Fruit fly (Drosophila melanogaster) whole organism, embryonic: ENCODE measurements around the gene Klp67A.

Experiments used
- Atf3 ChIP-seq: fragments of 200-800 bp; sonication (Bioruptor generic); optimal IDR thresholded peaks from 3 replicates; lab custom pipeline; 2016; ENCODE audit warnings: missing biosample characterization, missing genetic modification characterization
- Bteb2 ChIP-seq: fragments of 200-800 bp; sonication (Bioruptor generic); optimal IDR thresholded peaks from 2 replicates; lab custom pipeline; 2016; ENCODE audit warnings: missing biosample characterization, missing genetic modification characterization
- CG13287 ChIP-seq: fragments of 200-800 bp; sonication (Bioruptor generic); IDR thresholded peaks from 2 replicates; pipeline ENCODE4 v1.3.6; 2022; ENCODE audit warnings: missing biosample characterization, missing genetic modification characterization; ENCODE audit not compliant: partially characterized antibody
- CG13424 ChIP-seq: fragments of 200-800 bp; sonication (Bioruptor generic); optimal IDR thresholded peaks from 2 replicates; lab custom pipeline; 2019; ENCODE audit warnings: missing biosample characterization, mild to moderate bottlenecking, missing genetic modification characterization, moderate library complexity
- CG15011 ChIP-seq: fragments of 200-800 bp; sonication (Bioruptor generic); optimal IDR thresholded peaks from 3 replicates; lab custom pipeline; 2018; ENCODE audit warnings: missing biosample characterization, mild to moderate bottlenecking, missing genetic modification characterization
- CG15479 ChIP-seq: fragments of 200-800 bp; sonication (Bioruptor generic); optimal IDR thresholded peaks from 3 replicates; lab custom pipeline; 2019; ENCODE audit warnings: missing biosample characterization, mild to moderate bottlenecking, missing genetic modification characterization, moderate library complexity
- CG30020 ChIP-seq: fragments of 200-800 bp; optimal IDR thresholded peaks from 2 replicates; lab custom pipeline; 2019; ENCODE audit warnings: missing biosample characterization, mild to moderate bottlenecking, missing genetic modification characterization, moderate library complexity
- CG3281 ChIP-seq: fragments of 200-800 bp; sonication (Bioruptor generic); optimal IDR thresholded peaks from 3 replicates; lab custom pipeline; 2017; ENCODE audit warnings: missing biosample characterization, mild to moderate bottlenecking, missing genetic modification characterization
- CG33213 ChIP-seq: fragments of 200-800 bp; sonication (Bioruptor generic); optimal IDR thresholded peaks from 3 replicates; lab custom pipeline; 2016; ENCODE audit warnings: missing biosample characterization, missing genetic modification characterization
- CG43689 ChIP-seq: fragments of 200-800 bp; sonication (Bioruptor generic); IDR thresholded peaks from 2 replicates; pipeline ENCODE4 v1.3.6; 2022; ENCODE audit warnings: missing biosample characterization, missing genetic modification characterization
- CG5953 ChIP-seq: fragments of 200-800 bp; sonication (Bioruptor generic); IDR thresholded peaks from 2 replicates; pipeline ENCODE4 v1.3.6; 2022; ENCODE audit warnings: missing biosample characterization, missing genetic modification characterization
- CG6791 ChIP-seq: fragments of 200-800 bp; sonication (Bioruptor generic); IDR thresholded peaks from 3 replicates; pipeline ENCODE4 v1.3.6; 2022; ENCODE audit warnings: missing biosample characterization, missing genetic modification characterization; ENCODE audit not compliant: partially characterized antibody
- CG8388 ChIP-seq: fragments of 200-800 bp; sonication (Bioruptor generic); optimal IDR thresholded peaks from 2 replicates; lab custom pipeline; 2019; ENCODE audit warnings: missing biosample characterization, mild to moderate bottlenecking, missing genetic modification characterization, moderate library complexity
- CHES-1-like ChIP-seq: fragments of 200-800 bp; sonication (Bioruptor generic); optimal IDR thresholded peaks from 2 replicates; lab custom pipeline; 2016; ENCODE audit warnings: missing biosample characterization, missing genetic modification characterization
- Camta ChIP-seq: fragments of 200-800 bp; sonication (Bioruptor generic); optimal IDR thresholded peaks from 2 replicates; lab custom pipeline; 2016; ENCODE audit warnings: missing biosample characterization, missing genetic modification characterization
- E2f1 ChIP-seq: fragments of 200-800 bp; sonication (Bioruptor generic); IDR thresholded peaks from 2 replicates; pipeline ENCODE4 v1.3.6; 2022; ENCODE audit warnings: missing biosample characterization, missing genetic modification characterization
- HLH3B ChIP-seq: fragments of 200-800 bp; sonication (Bioruptor generic); IDR thresholded peaks from 2 replicates; pipeline ENCODE4 v1.3.6; 2022; ENCODE audit warnings: missing biosample characterization, missing genetic modification characterization
- Jarid2 ChIP-seq: fragments of 200-800 bp; sonication (Bioruptor generic); optimal IDR thresholded peaks from 3 replicates; lab custom pipeline; 2017; ENCODE audit warnings: mild to moderate bottlenecking, missing biosample characterization, missing genetic modification reagents, missing genetic modification characterization
- Kr ChIP-seq: fragments of 200-800 bp; sonication (Bioruptor generic); optimal IDR thresholded peaks from 2 replicates; lab custom pipeline; 2017; ENCODE audit warnings: missing biosample characterization, mild to moderate bottlenecking, missing genetic modification characterization
- Mrtf ChIP-seq: fragments of 200-800 bp; sonication (Bioruptor generic); IDR thresholded peaks from 3 replicates; pipeline ENCODE4 v1.3.6; 2022; ENCODE audit warnings: missing biosample characterization, missing genetic modification characterization
- Nf-YB ChIP-seq: fragments of 200-800 bp; sonication (Bioruptor generic); optimal IDR thresholded peaks from 3 replicates; lab custom pipeline; 2019; ENCODE audit warnings: missing biosample characterization, mild to moderate bottlenecking, missing genetic modification characterization, moderate library complexity
- Ravus ChIP-seq: fragments of 200-800 bp; sonication (Bioruptor generic); IDR thresholded peaks from 2 replicates; pipeline ENCODE4 v1.3.6; 2022; ENCODE audit warnings: missing biosample characterization, missing genetic modification characterization
- Sox100B ChIP-seq: fragments of 200-800 bp; sonication (Bioruptor generic); optimal IDR thresholded peaks from 3 replicates; lab custom pipeline; 2018; ENCODE audit warnings: missing biosample characterization, mild to moderate bottlenecking, missing genetic modification characterization
- Xrp1 ChIP-seq: fragments of 200-800 bp; sonication (Bioruptor generic); IDR thresholded peaks from 2 replicates; pipeline ENCODE4 v1.3.6; 2022; ENCODE audit warnings: missing biosample characterization, missing genetic modification characterization
- ash1 ChIP-seq: fragments of 200-800 bp; sonication (Bioruptor generic); optimal IDR thresholded peaks from 2 replicates; lab custom pipeline; 2018; ENCODE audit warnings: missing biosample characterization, mild to moderate bottlenecking, missing genetic modification characterization
- az2 ChIP-seq: fragments of 200-800 bp; sonication (Bioruptor generic); optimal IDR thresholded peaks from 3 replicates; lab custom pipeline; 2016; ENCODE audit warnings: missing biosample characterization, missing genetic modification characterization
- bab2 ChIP-seq: fragments of 200-800 bp; sonication (Bioruptor generic); optimal IDR thresholded peaks from 2 replicates; lab custom pipeline; 2016; ENCODE audit warnings: missing biosample characterization, missing genetic modification characterization
- bbx ChIP-seq: fragments of 200-800 bp; sonication (Bioruptor generic); IDR thresholded peaks from 2 replicates; pipeline ENCODE4 v1.3.6; 2022; ENCODE audit warnings: missing biosample characterization, missing genetic modification characterization; ENCODE audit not compliant: partially characterized antibody
- cad ChIP-seq: fragments of >200 bp; optimal IDR thresholded peaks from 2 replicates; lab custom pipeline; 2017; ENCODE audit warnings: missing biosample characterization, missing genetic modification characterization
- chinmo ChIP-seq: fragments of 200-800 bp; sonication (Bioruptor generic); IDR thresholded peaks from 4 replicates; pipeline ENCODE4 v1.3.6; 2022; ENCODE audit warnings: missing biosample characterization, missing genetic modification characterization; ENCODE audit not compliant: partially characterized antibody
- chm ChIP-seq: fragments of 200-800 bp; sonication (Bioruptor generic); IDR thresholded peaks from 2 replicates; pipeline ENCODE4 v1.3.6; 2022; ENCODE audit warnings: missing biosample characterization, missing genetic modification characterization
- da ChIP-seq: fragments of 200-800 bp; sonication (Bioruptor generic); optimal IDR thresholded peaks from 2 replicates; lab custom pipeline; 2016; ENCODE audit warnings: missing biosample characterization, missing genetic modification characterization
- dimm ChIP-seq: fragments of 200-800 bp; sonication (Bioruptor generic); IDR thresholded peaks from 2 replicates; pipeline ENCODE4 v1.3.6; 2022; ENCODE audit warnings: missing biosample characterization, missing genetic modification characterization
- gcm2 ChIP-seq: fragments of 200-800 bp; sonication (Bioruptor generic); optimal IDR thresholded peaks from 2 replicates; lab custom pipeline; 2016; ENCODE audit warnings: missing biosample characterization, missing genetic modification characterization
- ind ChIP-seq: fragments of 200-800 bp; sonication (Bioruptor generic); optimal IDR thresholded peaks from 3 replicates; lab custom pipeline; 2016; ENCODE audit warnings: missing biosample characterization, missing genetic modification characterization
- knrl ChIP-seq: fragments of 200-800 bp; sonication (Bioruptor generic); IDR thresholded peaks from 3 replicates; pipeline ENCODE4 v1.3.6; 2022; ENCODE audit warnings: missing biosample characterization, missing genetic modification characterization; ENCODE audit not compliant: partially characterized antibody
- lilli ChIP-seq: fragments of 200-800 bp; sonication (Bioruptor generic); optimal IDR thresholded peaks from 3 replicates; lab custom pipeline; 2016; ENCODE audit warnings: missing biosample characterization, missing genetic modification characterization
- nom ChIP-seq: fragments of 200-800 bp; sonication (Bioruptor generic); optimal IDR thresholded peaks from 2 replicates; lab custom pipeline; 2017; ENCODE audit warnings: missing biosample characterization, missing genetic modification characterization, mild to moderate bottlenecking, moderate library complexity, missing genetic modification reagents
- ranshi ChIP-seq: fragments of 200-800 bp; sonication (Bioruptor generic); IDR thresholded peaks from 2 replicates; pipeline ENCODE4 v1.3.6; 2022; ENCODE audit warnings: missing biosample characterization, missing genetic modification characterization
- repo ChIP-seq: fragments of 200-800 bp; sonication (Bioruptor generic); optimal IDR thresholded peaks from 2 replicates; lab custom pipeline; 2016; ENCODE audit warnings: missing biosample characterization, missing genetic modification characterization
- run ChIP-seq: fragments of 200-800 bp; sonication (Bioruptor generic); optimal IDR thresholded peaks from 3 replicates; lab custom pipeline; 2018; ENCODE audit warnings: missing biosample characterization, mild to moderate bottlenecking, missing genetic modification characterization
- salm ChIP-seq: fragments of 200-800 bp; sonication (Bioruptor generic); optimal IDR thresholded peaks from 2 replicates; lab custom pipeline; 2018; ENCODE audit warnings: missing biosample characterization, mild to moderate bottlenecking, missing genetic modification characterization
- sisA ChIP-seq: fragments of 200-800 bp; sonication (Bioruptor generic); IDR thresholded peaks from 2 replicates; pipeline ENCODE4 v1.3.6; 2022; ENCODE audit warnings: missing biosample characterization, missing genetic modification characterization
- sqz ChIP-seq: fragments of 200-800 bp; sonication (Bioruptor generic); optimal IDR thresholded peaks from 3 replicates; lab custom pipeline; 2018; ENCODE audit warnings: missing biosample characterization, mild to moderate bottlenecking, missing genetic modification characterization
- ssp ChIP-seq: fragments of 200-800 bp; sonication (Bioruptor generic); IDR thresholded peaks from 2 replicates; pipeline ENCODE4 v1.3.6; 2022; ENCODE audit warnings: missing biosample characterization, missing genetic modification characterization
- tap ChIP-seq: fragments of 200-800 bp; optimal IDR thresholded peaks from 3 replicates; lab custom pipeline; 2019; ENCODE audit warnings: missing biosample characterization, mild to moderate bottlenecking, missing genetic modification characterization, moderate library complexity
- tll ChIP-seq, 2 experiments: fragments of 200-800 bp in 1 of 2; fragments of >200 bp in 1 of 2; sonication (Bioruptor generic) in 1 of 2; optimal IDR thresholded peaks; 2 replicates each; lab custom pipeline; 2017 to 2019; ENCODE audit warnings: missing biosample characterization in 2 of 2, missing genetic modification characterization in 2 of 2, mild to moderate bottlenecking in 1 of 2, moderate library complexity in 1 of 2
- zen ChIP-seq: fragments of 200-800 bp; sonication (Bioruptor generic); optimal IDR thresholded peaks from 3 replicates; lab custom pipeline; 2018; ENCODE audit warnings: missing biosample characterization, mild to moderate bottlenecking, missing genetic modification characterization, moderate library complexity

The Klp67A gene

DNA sequence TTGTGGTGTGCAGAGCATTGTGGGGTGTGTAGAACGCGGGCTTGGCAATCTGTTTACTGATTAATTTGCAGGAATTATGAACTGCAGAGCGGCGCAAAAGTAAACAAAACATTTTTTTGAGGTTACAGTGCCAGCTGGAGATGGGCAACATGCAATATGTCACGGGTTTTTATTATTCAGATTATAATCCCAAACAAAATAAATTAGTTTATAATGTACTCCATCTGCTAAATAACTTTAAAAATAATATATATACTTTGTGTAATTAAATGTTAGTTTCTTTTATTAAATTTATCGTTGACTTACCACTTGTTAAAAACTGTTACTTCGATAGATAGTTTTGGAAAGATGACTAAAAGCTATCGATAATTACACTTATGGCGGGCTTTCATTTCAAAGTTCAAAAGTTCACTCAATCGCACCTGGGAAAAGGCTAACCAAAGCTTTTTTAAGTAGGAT lies 4.1 kb upstream of the Klp67A start, which contains the start of gene Fdx1 (continued):
- TF ChIP-seq Nf-YB (no peak), CG43689 (no peak), E2f1 (GFP tag; lab: Robert Waterston, UW) (0 out of 2 replicates have a peak, but pooled peaks have one; percentile 22), Camta (GFP tag; lab: Kevin White, UChicago) (no peak), chm (GFP tag; lab: Robert Waterston, UW) (no peak), sqz (GFP tag; lab: Kevin White, UChicago) (peak; percentile 80), bbx (GFP tag; lab: Robert Waterston, UW) (peak; percentile 48; the same call in 1 of the 2 replicates), Atf3 (GFP tag; lab: Kevin White, UChicago) (no peak), CG3281 (peak; percentile 24), Xrp1 (GFP tag; lab: Robert Waterston, UW) (peak; percentile 59; the same call in 1 of the 2 replicates), CG8388 (GFP tag; lab: Kevin White, UChicago) (peak; percentile 40), lilli (GFP tag; lab: Kevin White, UChicago) (peak; percentile 48), tap (tag; lab: Kevin White, UChicago) (no peak), az2 (GFP tag; lab: Kevin White, UChicago) (peak; percentile 35), HLH3B (GFP tag; lab: Robert Waterston, UW) (peak; percentile 38; the same call in 1 of the 2 replicates), Jarid2 (GFP tag; lab: Kevin White, UChicago) (no peak)

- TF ChIP-seq CG5953 (GFP tag; lab: Robert Waterston, UW) (0 out of 2 replicates have a peak, but pooled peaks have one; percentile 14), CG15479 (peak; percentile 95), ind (GFP tag; lab: Kevin White, UChicago) (no peak), CG15011 (GFP tag; lab: Kevin White, UChicago) (no peak), Kr (GFP tag; lab: Kevin White, UChicago) (peak; percentile 64), cad (peak; percentile 76), repo (GFP tag; lab: Kevin White, UChicago) (no peak), Ravus (GFP tag; lab: Robert Waterston, UW) (no peak), zen (tag; lab: Kevin White, UChicago) (peak; percentile 51), tll (GFP tag; optimal IDR thresholded peaks at IDR 0.05; lab: Kevin White, UChicago) (peak in 1 of 2 experiments; percentile 93)
Observed at dm6 chr3L:9368665-9369064, 1.8 kb upstream of the Klp67A start.

DNA sequence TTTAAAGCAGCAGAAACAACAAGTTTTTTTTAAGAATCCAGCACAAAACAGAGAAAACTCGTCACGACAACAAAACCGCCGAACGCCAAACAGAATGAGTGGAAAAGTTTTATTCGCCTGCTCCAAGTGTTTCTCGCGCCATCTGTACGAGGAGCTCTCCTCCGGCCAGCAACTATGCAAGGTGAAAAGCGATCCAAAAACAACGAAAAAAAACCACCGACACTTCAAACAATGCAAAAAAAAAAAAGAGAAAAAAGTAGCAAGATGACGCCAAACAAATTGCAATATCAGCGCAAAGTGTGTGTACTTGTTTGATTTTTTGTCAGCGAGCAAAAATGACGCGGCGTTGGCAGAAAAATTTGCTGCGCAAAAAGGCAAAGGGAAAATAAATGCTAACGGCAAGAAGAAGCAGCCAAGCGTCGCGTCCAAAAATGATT lies 603 bp upstream of the Klp67A start:
- TF ChIP-seq CG13287 (GFP tag; lab: Robert Waterston, UW) (no peak; the same call in 1 of the 2 replicates), dimm (no peak), Sox100B (GFP tag; lab: Kevin White, UChicago) (no peak), knrl (GFP tag; lab: Robert Waterston, UW) (0 out of 3 replicates have a peak, but pooled peaks have one; percentile 41), CG43689 (no peak), da (no peak), ranshi (GFP tag; lab: Robert Waterston, UW) (no peak), chinmo (GFP tag; lab: Robert Waterston, UW) (no peak), CG6791 (no peak), Mrtf (GFP tag; lab: Robert Waterston, UW) (no peak), CG30020 (tag; lab: Kevin White, UChicago) (no peak), ssp (GFP tag; lab: Robert Waterston, UW) (no peak), CHES-1-like (peak; percentile 53), sisA (GFP tag; lab: Robert Waterston, UW) (no peak), bab2 (no peak), salm (no peak), gcm2 (GFP tag; lab: Kevin White, UChicago) (no peak), ash1 (GFP tag; lab: Kevin White, UChicago) (no peak), CG13424 (no peak), Bteb2 (GFP tag; lab: Kevin White, UChicago) (no peak), nom (peak; percentile 90), run (tag; lab: Kevin White, UChicago) (no peak), CG33213 (no peak)
